Worm (Caenorhabditis elegans): ENCODE measurements around the gene gad-3.

The gad-3 gene

ce11 chrV:9172989-9173388 is at the start of gene gad-3:
Gene gad-3 (minus strand): TSS chrV:9173005.
- TF ChIP-seq med-1 (GFP tag; optimal IDR thresholded peaks at IDR 0.05; ENCODE audit: insufficient read depth) (no peak), ztf-29 (GFP tag; IDR thresholded peaks at IDR 0.05) (no peak), ztf-23 (GFP tag; IDR thresholded peaks at IDR 0.05) (no peak), klf-2 (GFP tag; conservative IDR thresholded peaks at IDR 0.05) (no peak), cog-1 (tag; optimal IDR thresholded peaks at IDR 0.05) (no peak), flt-1 (GFP tag; IDR thresholded peaks at IDR 0.05) (no peak), T22C8.4 (GFP tag; IDR thresholded peaks at IDR 0.05) (no peak), ref-1 (GFP tag; conservative IDR thresholded peaks at IDR 0.05) (no peak), tab-1 (GFP tag; IDR thresholded peaks at IDR 0.05) (no peak)

DNA sequence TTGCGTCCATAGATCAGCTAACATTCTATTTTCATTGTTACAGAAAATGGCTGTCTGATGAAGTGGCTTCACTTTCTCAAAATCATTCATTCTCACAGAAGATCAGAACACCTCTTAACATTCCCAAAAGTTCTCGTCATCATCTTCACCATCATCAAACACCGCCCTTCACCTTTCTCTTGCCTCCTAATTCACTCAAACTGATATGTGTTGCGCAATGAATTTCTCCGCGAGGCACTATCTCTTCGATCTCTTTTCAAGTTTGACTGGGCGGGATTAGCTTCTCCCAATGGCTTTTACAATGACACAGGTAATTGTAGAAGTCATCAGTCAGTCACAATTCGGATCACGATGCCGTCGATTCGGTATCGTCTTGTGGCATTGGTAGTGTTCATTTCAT is 48.8 kb upstream of the gad-3 start, which contains the start of gene grd-6:
Gene grd-6 (plus strand): TSS at position 301 of the 400 bp plus-strand sequence.
- no peak for TF ChIP-seq klf-2 (GFP tag; conservative IDR thresholded peaks at IDR 0.05)
- TF ChIP-seq cog-1 (tag; optimal IDR thresholded peaks at IDR 0.05), result no peak

DNA sequence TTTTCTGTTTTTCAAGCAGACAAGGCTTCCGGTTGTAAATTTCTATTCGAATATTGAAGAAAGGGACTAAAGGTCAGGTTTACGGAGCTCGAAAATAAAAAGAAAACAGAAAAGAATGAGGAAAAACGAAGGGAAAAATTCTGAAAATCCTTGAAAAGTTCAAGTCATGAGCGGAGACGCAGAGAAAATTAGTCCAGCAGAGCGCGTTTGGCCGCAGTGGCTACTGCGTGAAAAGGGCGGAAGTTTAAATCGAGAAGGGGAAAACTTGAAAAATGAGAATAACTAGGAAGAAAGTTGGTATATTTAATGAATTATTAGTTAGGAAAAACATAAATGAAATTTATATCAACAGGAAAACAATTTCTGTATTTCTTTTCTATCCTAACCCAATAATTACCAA is 47.6 kb upstream of the gad-3 start:
- no peak for TF ChIP-seq flt-1 (GFP tag; IDR thresholded peaks at IDR 0.05)
- TF ChIP-seq med-1 (GFP tag; optimal IDR thresholded peaks at IDR 0.05; ENCODE audit: insufficient read depth), result no peak
- no peak for TF ChIP-seq cog-1 (tag; optimal IDR thresholded peaks at IDR 0.05)
- no peak for TF ChIP-seq klf-2 (GFP tag; conservative IDR thresholded peaks at IDR 0.05)
- no peak for TF ChIP-seq ref-1 (GFP tag; conservative IDR thresholded peaks at IDR 0.05)
- no peak for TF ChIP-seq tab-1 (GFP tag; IDR thresholded peaks at IDR 0.05)
- no peak for TF ChIP-seq ztf-29 (GFP tag; IDR thresholded peaks at IDR 0.05)
- no peak for TF ChIP-seq ztf-23 (GFP tag; IDR thresholded peaks at IDR 0.05)
- TF ChIP-seq T22C8.4 (GFP tag; IDR thresholded peaks at IDR 0.05), result no peak

DNA sequence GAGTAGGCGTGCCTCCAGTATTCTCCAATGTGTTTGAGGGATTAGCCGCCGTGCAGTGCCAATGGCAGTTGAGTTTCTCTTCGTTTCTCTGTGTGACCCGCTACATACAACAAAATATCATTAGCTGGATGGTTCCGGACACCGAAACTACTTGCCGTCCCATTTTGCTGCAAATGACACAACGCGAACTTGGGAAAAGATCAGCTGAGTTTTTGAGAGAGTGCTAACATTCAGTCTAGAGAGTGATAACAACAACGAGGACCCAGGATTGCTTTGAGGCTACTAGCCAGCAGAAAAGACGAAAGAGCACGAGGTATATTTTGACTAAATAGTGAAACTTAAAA is 46.6 kb upstream of the gad-3 start:
- TF ChIP-seq ztf-29 (GFP tag; IDR thresholded peaks at IDR 0.05) (no peak), flt-1 (GFP tag; IDR thresholded peaks at IDR 0.05) (no peak), cog-1 (tag; optimal IDR thresholded peaks at IDR 0.05) (no peak), ref-1 (GFP tag; conservative IDR thresholded peaks at IDR 0.05) (no peak), klf-2 (GFP tag; conservative IDR thresholded peaks at IDR 0.05) (no peak), med-1 (GFP tag; optimal IDR thresholded peaks at IDR 0.05; ENCODE audit: insufficient read depth) (no peak), ztf-23 (GFP tag; IDR thresholded peaks at IDR 0.05) (no peak), T22C8.4 (GFP tag; IDR thresholded peaks at IDR 0.05) (no peak), tab-1 (GFP tag; IDR thresholded peaks at IDR 0.05) (no peak)

- no peak for TF ChIP-seq ref-1 (GFP tag; conservative IDR thresholded peaks at IDR 0.05)
- TF ChIP-seq klf-2 (GFP tag; conservative IDR thresholded peaks at IDR 0.05), result no peak
- no peak for TF ChIP-seq tab-1 (GFP tag; IDR thresholded peaks at IDR 0.05)
- TF ChIP-seq ztf-23 (GFP tag; IDR thresholded peaks at IDR 0.05), result no peak
- no peak for TF ChIP-seq T22C8.4 (GFP tag; IDR thresholded peaks at IDR 0.05)
- TF ChIP-seq flt-1 (GFP tag; IDR thresholded peaks at IDR 0.05), result no peak
- TF ChIP-seq cog-1 (tag; optimal IDR thresholded peaks at IDR 0.05), result no peak
- TF ChIP-seq ztf-29 (GFP tag; IDR thresholded peaks at IDR 0.05), result no peak
- no peak for TF ChIP-seq med-1 (GFP tag; optimal IDR thresholded peaks at IDR 0.05; ENCODE audit: insufficient read depth)
Observed at ce11 chrV:9218655-9219389, 46.0 kb upstream of the gad-3 start.

- no peak for TF ChIP-seq ztf-29 (GFP tag; IDR thresholded peaks at IDR 0.05)
- TF ChIP-seq ref-1 (GFP tag; conservative IDR thresholded peaks at IDR 0.05), result no peak
- no peak for TF ChIP-seq ztf-23 (GFP tag; IDR thresholded peaks at IDR 0.05)
- TF ChIP-seq T22C8.4 (GFP tag; IDR thresholded peaks at IDR 0.05), result no peak
- TF ChIP-seq tab-1 (GFP tag; IDR thresholded peaks at IDR 0.05), result no peak
- no peak for TF ChIP-seq med-1 (GFP tag; optimal IDR thresholded peaks at IDR 0.05; ENCODE audit: insufficient read depth)
- TF ChIP-seq klf-2 (GFP tag; conservative IDR thresholded peaks at IDR 0.05), result no peak
- no peak for TF ChIP-seq flt-1 (GFP tag; IDR thresholded peaks at IDR 0.05)
- TF ChIP-seq cog-1 (tag; optimal IDR thresholded peaks at IDR 0.05), result no peak
Observed at ce11 chrV:9218214-9218613, 45.4 kb upstream of the gad-3 start.

ce11 chrV:9217158-9217557 is 44.4 kb upstream of the gad-3 start, which contains the start of gene pacs-1:
Gene pacs-1 (minus strand): TSS chrV:9217258.
- TF ChIP-seq ztf-29 (GFP tag; IDR thresholded peaks at IDR 0.05) (no peak), cog-1 (tag; optimal IDR thresholded peaks at IDR 0.05) (no peak), T22C8.4 (GFP tag; IDR thresholded peaks at IDR 0.05) (no peak), ref-1 (GFP tag; conservative IDR thresholded peaks at IDR 0.05) (no peak), ztf-23 (GFP tag; IDR thresholded peaks at IDR 0.05) (no peak), med-1 (GFP tag; optimal IDR thresholded peaks at IDR 0.05; ENCODE audit: insufficient read depth) (no peak), klf-2 (GFP tag; conservative IDR thresholded peaks at IDR 0.05) (no peak), flt-1 (GFP tag; IDR thresholded peaks at IDR 0.05) (no peak), tab-1 (GFP tag; IDR thresholded peaks at IDR 0.05) (no peak)

- TF ChIP-seq T22C8.4 (GFP tag; IDR thresholded peaks at IDR 0.05), result no peak
- TF ChIP-seq ref-1 (GFP tag; conservative IDR thresholded peaks at IDR 0.05), result no peak
- TF ChIP-seq med-1 (GFP tag; optimal IDR thresholded peaks at IDR 0.05; ENCODE audit: insufficient read depth), result no peak
- no peak for TF ChIP-seq ztf-23 (GFP tag; IDR thresholded peaks at IDR 0.05)
Observed at ce11 chrV:9213554-9213953, 40.7 kb upstream of the gad-3 start, which contains the start of gene mdt-27. Gene mdt-27 (minus strand): TSS chrV:9213654.

- TF ChIP-seq tab-1 (GFP tag; IDR thresholded peaks at IDR 0.05) (no peak), T22C8.4 (GFP tag; IDR thresholded peaks at IDR 0.05) (no peak), cog-1 (tag; optimal IDR thresholded peaks at IDR 0.05) (peak; percentile 58), med-1 (GFP tag; optimal IDR thresholded peaks at IDR 0.05; ENCODE audit: insufficient read depth) (no peak)
Observed at ce11 chrV:9212499-9212898, 39.7 kb upstream of the gad-3 start.

DNA sequence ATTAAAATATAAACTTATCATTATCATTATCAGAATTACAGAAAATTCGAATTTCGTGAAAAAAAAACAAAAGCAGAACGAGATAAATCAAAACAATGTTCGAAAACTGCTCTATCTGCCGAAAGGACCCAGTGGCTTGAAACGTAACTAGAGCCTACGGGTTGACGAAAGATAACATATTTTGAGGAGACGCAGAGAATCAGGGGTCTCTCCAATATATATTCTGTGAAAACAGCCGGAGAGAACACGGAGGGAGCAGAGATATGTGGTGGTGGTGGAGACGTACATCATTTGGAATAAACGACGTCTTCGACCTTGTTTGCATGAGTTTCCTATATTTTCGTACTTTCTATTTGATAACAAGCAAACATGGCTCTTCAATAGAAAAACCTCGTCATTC is 36.1 kb upstream of the gad-3 start:
- TF ChIP-seq ztf-23 (GFP tag; IDR thresholded peaks at IDR 0.05) (no peak), flt-1 (GFP tag; IDR thresholded peaks at IDR 0.05) (no peak)

Measured in whole organism, midembryonic.